Fruit fly (Drosophila melanogaster) whole organism, prepupa: Measurements from ENCODE around the gene CG4953.

Experiments used
- Blimp-1 ChIP-seq: fragments of 200-800 bp; sonication (Bioruptor generic); optimal IDR thresholded peaks from 3 replicates; lab custom pipeline; 2017; ENCODE audit warnings: missing biosample characterization, missing genetic modification characterization, mild to moderate bottlenecking, moderate library complexity, missing genetic modification reagents
- CG10631 ChIP-seq: fragments of 200-800 bp; sonication (Bioruptor generic); optimal IDR thresholded peaks from 2 replicates; lab custom pipeline; 2016; ENCODE audit warnings: missing biosample characterization, missing genetic modification characterization
- CG15336 ChIP-seq: fragments of 200-800 bp; sonication (Bioruptor generic); IDR thresholded peaks from 2 replicates; pipeline ENCODE4 v1.3.6; 2022; ENCODE audit warnings: missing biosample characterization, missing genetic modification characterization
- CG1621 ChIP-seq: fragments of 200-800 bp; sonication (Bioruptor generic); optimal IDR thresholded peaks from 3 replicates; lab custom pipeline; 2018; ENCODE audit warnings: missing biosample characterization, mild to moderate bottlenecking, missing genetic modification characterization
- CG34406 ChIP-seq: fragments of 200-800 bp; sonication (Bioruptor generic); optimal IDR thresholded peaks from 3 replicates; lab custom pipeline; 2016; ENCODE audit warnings: missing biosample characterization, missing genetic modification characterization
- CG3919 ChIP-seq: fragments of 200-800 bp; sonication (Bioruptor generic); optimal IDR thresholded peaks from 3 replicates; lab custom pipeline; 2016; ENCODE audit warnings: missing biosample characterization, missing genetic modification characterization
- CG6276 ChIP-seq: fragments of 200-800 bp; sonication (Bioruptor generic); optimal IDR thresholded peaks from 2 replicates; lab custom pipeline; 2017; ENCODE audit warnings: missing biosample characterization, mild to moderate bottlenecking, missing genetic modification characterization
- CG8319 ChIP-seq: fragments of 200-800 bp; sonication (Bioruptor generic); optimal IDR thresholded peaks from 3 replicates; lab custom pipeline; 2016; ENCODE audit warnings: missing biosample characterization, missing genetic modification characterization
- Eip75B ChIP-seq: fragments of 200-800 bp; sonication (Bioruptor generic); optimal IDR thresholded peaks from 3 replicates; lab custom pipeline; 2016; ENCODE audit warnings: missing biosample characterization, missing genetic modification characterization
- Eip93F ChIP-seq: fragments of 200-800 bp; sonication (Bioruptor generic); optimal IDR thresholded peaks from 2 replicates; lab custom pipeline; 2016; ENCODE audit warnings: missing biosample characterization, mild to moderate bottlenecking, missing genetic modification characterization
- Hr38 ChIP-seq: sonication (Bioruptor generic); optimal IDR thresholded peaks from 2 replicates; lab custom pipeline; 2016; ENCODE audit warnings: missing biosample characterization, missing genetic modification characterization
- Sox15 ChIP-seq: fragments of 200-800 bp; sonication (Bioruptor generic); optimal IDR thresholded peaks from 3 replicates; lab custom pipeline; 2016; ENCODE audit warnings: missing biosample characterization, missing genetic modification characterization
- achi ChIP-seq: fragments of 200-800 bp; sonication (Bioruptor generic); optimal IDR thresholded peaks from 3 replicates; lab custom pipeline; 2016; ENCODE audit warnings: missing biosample characterization, missing genetic modification characterization
- acj6 ChIP-seq: fragments of 200-800 bp; sonication (Bioruptor generic); optimal IDR thresholded peaks from 3 replicates; lab custom pipeline; 2016; ENCODE audit warnings: missing biosample characterization, missing genetic modification characterization
- cyc ChIP-seq: fragments of 200-800 bp; sonication (Bioruptor generic); optimal IDR thresholded peaks from 3 replicates; lab custom pipeline; 2016; ENCODE audit warnings: missing biosample characterization, missing genetic modification characterization
- eg ChIP-seq: fragments of 200-800 bp; sonication (Bioruptor generic); IDR thresholded peaks from 3 replicates; pipeline ENCODE4 v1.3.6; 2022; ENCODE audit warnings: missing biosample characterization, missing genetic modification characterization
- esn ChIP-seq: fragments of 200-800 bp; sonication (Bioruptor generic); optimal IDR thresholded peaks from 2 replicates; lab custom pipeline; 2016; ENCODE audit warnings: missing biosample characterization, mild to moderate bottlenecking, missing genetic modification characterization, moderate library complexity
- lz ChIP-seq: fragments of 200-800 bp; sonication (Bioruptor generic); optimal IDR thresholded peaks from 3 replicates; lab custom pipeline; 2016; ENCODE audit warnings: missing biosample characterization, missing genetic modification characterization
- salr ChIP-seq, 2 experiments: fragments of 200-800 bp; sonication (Bioruptor generic); optimal IDR thresholded peaks; 3 replicates each; lab custom pipeline; 2016 to 2018; ENCODE audit warnings: missing biosample characterization in 2 of 2, missing genetic modification characterization in 2 of 2, mild to moderate bottlenecking in 1 of 2

Gene CG4953

DNA sequence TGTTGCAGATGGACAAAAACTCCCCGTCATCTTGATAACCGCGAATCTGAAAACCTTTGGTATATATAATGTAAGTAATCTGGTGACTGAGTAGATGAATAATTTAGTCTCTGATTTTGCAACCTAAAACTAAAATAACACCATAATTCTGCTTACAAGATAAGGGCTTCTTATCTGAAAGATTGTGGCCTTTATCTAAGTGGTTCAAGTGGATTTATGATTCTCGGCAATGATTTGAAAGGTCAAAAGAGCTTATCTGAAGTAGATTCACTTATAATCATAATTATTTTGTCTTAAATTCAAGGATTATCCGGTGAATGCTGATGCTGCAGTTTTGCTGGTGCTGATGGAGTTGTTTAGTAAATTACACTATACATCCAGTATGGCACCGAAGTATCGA lies 49.4 kb downstream of the CG4953 start:
- TF ChIP-seq Hr38 (GFP tag; lab: Kevin White, UChicago) (no peak), Eip75B (no peak), CG8319 (GFP tag; lab: Kevin White, UChicago) (no peak), eg (no peak), CG10631 (GFP tag; lab: Kevin White, UChicago) (no peak), cyc (GFP tag; lab: Kevin White, UChicago) (no peak), lz (no peak), Sox15 (GFP tag; lab: Kevin White, UChicago) (no peak), CG1621 (tag; lab: Kevin White, UChicago) (no peak), CG6276 (GFP tag; lab: Kevin White, UChicago) (no peak), esn (GFP tag; lab: Kevin White, UChicago) (no peak), salr (GFP tag; optimal IDR thresholded peaks at IDR 0.05; lab: Kevin White, UChicago) (no peak), Blimp-1 (GFP tag; lab: Kevin White, UChicago) (no peak), acj6 (no peak), Eip93F (no peak), CG34406 (GFP tag; lab: Kevin White, UChicago) (no peak), achi (no peak), CG3919 (GFP tag; lab: Kevin White, UChicago) (no peak), CG15336 (no peak)
